Fruit fly (Drosophila melanogaster) whole organism, embryonic: ENCODE measurements around the gene CG34034.
A peak's percentile ranks its signal among the peaks of the same experiment; 100 is the strongest.

Experiments
- B-H1 ChIP-seq: fragments of 200-800 bp; sonication (Bioruptor generic); IDR thresholded peaks from 3 replicates; pipeline ENCODE4 v1.3.6; 2022; ENCODE audit warnings: missing biosample characterization, missing genetic modification characterization
- Bteb2 ChIP-seq: fragments of 200-800 bp; sonication (Bioruptor generic); optimal IDR thresholded peaks from 2 replicates; lab custom pipeline; 2016; ENCODE audit warnings: missing biosample characterization, missing genetic modification characterization
- CG11085 ChIP-seq: fragments of 200-800 bp; sonication (Bioruptor generic); IDR thresholded peaks from 2 replicates; pipeline ENCODE4 v1.3.6; 2022; ENCODE audit warnings: missing biosample characterization, missing genetic modification characterization
- CG11093 ChIP-seq: fragments of 200-800 bp; sonication (Bioruptor generic); IDR thresholded peaks from 3 replicates; pipeline ENCODE4 v1.3.6; 2022; ENCODE audit warnings: missing biosample characterization, missing genetic modification characterization
- CG11456 ChIP-seq: fragments of 200-800 bp; sonication (Bioruptor generic); IDR thresholded peaks from 3 replicates; pipeline ENCODE4 v1.3.6; 2022; ENCODE audit warnings: missing biosample characterization, missing genetic modification characterization
- CG15073 ChIP-seq: fragments of 200-800 bp; sonication (Bioruptor generic); optimal IDR thresholded peaks from 2 replicates; lab custom pipeline; 2016; ENCODE audit warnings: missing biosample characterization, missing genetic modification characterization
- CG15514 ChIP-seq: fragments of 200-800 bp; sonication (Bioruptor generic); optimal IDR thresholded peaks from 3 replicates; lab custom pipeline; 2017; ENCODE audit warnings: missing biosample characterization, missing genetic modification characterization, mild to moderate bottlenecking, moderate library complexity, missing genetic modification reagents
- CG17186 ChIP-seq: fragments of 200-800 bp; sonication (Bioruptor generic); optimal IDR thresholded peaks from 3 replicates; lab custom pipeline; 2017; ENCODE audit warnings: missing biosample characterization, missing genetic modification reagents, missing genetic modification characterization
- CG2712 ChIP-seq: fragments of 200-800 bp; optimal IDR thresholded peaks from 3 replicates; lab custom pipeline; 2019; ENCODE audit warnings: missing biosample characterization, mild to moderate bottlenecking, missing genetic modification characterization, moderate library complexity
- CG30431 ChIP-seq: fragments of 200-800 bp; sonication (Bioruptor generic); optimal IDR thresholded peaks from 2 replicates; lab custom pipeline; 2017; ENCODE audit warnings: missing biosample characterization, missing genetic modification characterization
- CG32767 ChIP-seq: fragments of 200-800 bp; sonication (Bioruptor generic); IDR thresholded peaks from 2 replicates; pipeline ENCODE4 v1.3.6; 2022; ENCODE audit warnings: missing biosample characterization, missing genetic modification characterization
- CG34422 ChIP-seq: fragments of 200-800 bp; sonication (Bioruptor generic); IDR thresholded peaks from 3 replicates; pipeline ENCODE4 v1.3.6; 2022; ENCODE audit warnings: missing biosample characterization, missing genetic modification characterization
- CG4282 ChIP-seq: fragments of 200-800 bp; sonication (Bioruptor generic); optimal IDR thresholded peaks from 2 replicates; lab custom pipeline; 2016; ENCODE audit warnings: missing biosample characterization, missing genetic modification characterization
- CG6272 ChIP-seq: fragments of 200-800 bp; sonication (Bioruptor generic); IDR thresholded peaks from 2 replicates; pipeline ENCODE4 v1.3.6; 2022; ENCODE audit warnings: missing biosample characterization, missing genetic modification characterization
- CG6765 ChIP-seq: fragments of 200-800 bp; sonication (Bioruptor generic); optimal IDR thresholded peaks from 3 replicates; lab custom pipeline; 2017; ENCODE audit warnings: missing biosample characterization, mild to moderate bottlenecking, missing genetic modification characterization
- CTCF ChIP-seq: fragments of 200-800 bp; sonication (Bioruptor generic); optimal IDR thresholded peaks from 2 replicates; lab custom pipeline; 2017; ENCODE audit warnings: missing biosample characterization, mild to moderate bottlenecking, missing genetic modification characterization, moderate library complexity
- Ets97D ChIP-seq: fragments of 200-800 bp; sonication (Bioruptor generic); optimal IDR thresholded peaks from 3 replicates; lab custom pipeline; 2016; ENCODE audit warnings: missing biosample characterization, missing genetic modification characterization
- Fer2 ChIP-seq: fragments of 200-800 bp; sonication (Bioruptor generic); optimal IDR thresholded peaks from 2 replicates; lab custom pipeline; 2018; ENCODE audit warnings: missing biosample characterization, mild to moderate bottlenecking, missing genetic modification characterization, moderate library complexity
- GATAe ChIP-seq: fragments of 200-800 bp; sonication (Bioruptor generic); conservative IDR thresholded peaks from 2 replicates; pipeline ENCODE4 v1.3.6; 2022; ENCODE audit warnings: missing biosample characterization, missing genetic modification characterization
- HmgD ChIP-seq: fragments of 200-800 bp; sonication (Bioruptor generic); optimal IDR thresholded peaks from 3 replicates; lab custom pipeline; 2016; ENCODE audit warnings: missing biosample characterization, missing genetic modification characterization
- Hsf ChIP-seq: fragments of 200-800 bp; sonication (Bioruptor generic); optimal IDR thresholded peaks from 3 replicates; lab custom pipeline; 2016; ENCODE audit warnings: missing biosample characterization, missing genetic modification characterization
- Neu2 ChIP-seq: fragments of 200-800 bp; sonication (Bioruptor generic); optimal IDR thresholded peaks from 3 replicates; lab custom pipeline; 2016; ENCODE audit warnings: missing biosample characterization, missing genetic modification characterization, borderline replicate concordance
- Rx ChIP-seq: fragments of 200-800 bp; sonication (Bioruptor generic); IDR thresholded peaks from 2 replicates; pipeline ENCODE4 v1.3.6; 2022; ENCODE audit warnings: missing biosample characterization, missing genetic modification characterization
- Side ChIP-seq: fragments of 200-800 bp; sonication (Bioruptor generic); optimal IDR thresholded peaks from 2 replicates; lab custom pipeline; 2016; ENCODE audit warnings: missing biosample characterization, missing genetic modification characterization
- Sox102F ChIP-seq: fragments of 200-800 bp; sonication (Bioruptor generic); optimal IDR thresholded peaks from 2 replicates; lab custom pipeline; 2018; ENCODE audit warnings: missing biosample characterization, mild to moderate bottlenecking, missing genetic modification characterization, moderate library complexity
- Sry-δ ChIP-seq: fragments of 200-800 bp; sonication (Bioruptor generic); optimal IDR thresholded peaks from 2 replicates; lab custom pipeline; 2016; ENCODE audit warnings: missing biosample characterization, missing genetic modification characterization
- YL-1 ChIP-seq: fragments of 200-800 bp; sonication (Bioruptor generic); optimal IDR thresholded peaks from 3 replicates; lab custom pipeline; 2017; ENCODE audit warnings: missing biosample characterization, mild to moderate bottlenecking, missing genetic modification characterization
- al ChIP-seq: fragments of 200-800 bp; sonication (Bioruptor generic); IDR thresholded peaks from 2 replicates; pipeline ENCODE4 v1.3.6; 2022; ENCODE audit warnings: missing biosample characterization, missing genetic modification characterization
- crp ChIP-seq, 2 experiments: fragments of 200-800 bp; sonication (Bioruptor generic); optimal IDR thresholded peaks; 2 replicates in 1 of 2; 3 replicates in 1 of 2; lab custom pipeline; 2017; ENCODE audit warnings: missing biosample characterization in 2 of 2, missing genetic modification characterization in 2 of 2, mild to moderate bottlenecking in 1 of 2, moderate library complexity in 1 of 2
- emc ChIP-seq: fragments of 200-800 bp; sonication (Bioruptor generic); optimal IDR thresholded peaks from 2 replicates; lab custom pipeline; 2016; ENCODE audit warnings: missing biosample characterization, missing genetic modification characterization
- ewg ChIP-seq: fragments of 200-800 bp; sonication (Bioruptor generic); optimal IDR thresholded peaks from 3 replicates; lab custom pipeline; 2017; ENCODE audit warnings: mild to moderate bottlenecking, missing biosample characterization, missing genetic modification reagents, missing genetic modification characterization
- fd96Cb ChIP-seq: fragments of 200-800 bp; sonication (Bioruptor generic); optimal IDR thresholded peaks from 2 replicates; lab custom pipeline; 2018; ENCODE audit warnings: missing biosample characterization, mild to moderate bottlenecking, missing genetic modification characterization, moderate library complexity
- gce ChIP-seq: fragments of 200-800 bp; sonication (Bioruptor generic); IDR thresholded peaks from 3 replicates; pipeline ENCODE4 v1.3.6; 2022; ENCODE audit warnings: missing biosample characterization, missing genetic modification characterization
- gcm ChIP-seq: fragments of 200-800 bp; sonication (Bioruptor generic); optimal IDR thresholded peaks from 2 replicates; lab custom pipeline; 2019; ENCODE audit warnings: missing biosample characterization, mild to moderate bottlenecking, missing genetic modification characterization, moderate library complexity
- grau ChIP-seq: fragments of 200-800 bp; optimal IDR thresholded peaks from 3 replicates; lab custom pipeline; 2019; ENCODE audit warnings: missing biosample characterization, mild to moderate bottlenecking, missing genetic modification characterization, moderate library complexity
- jumu ChIP-seq: fragments of 200-800 bp; sonication (Bioruptor generic); optimal IDR thresholded peaks from 3 replicates; lab custom pipeline; 2016; ENCODE audit warnings: missing biosample characterization, missing genetic modification characterization
- kah ChIP-seq: fragments of 200-800 bp; sonication (Bioruptor generic); optimal IDR thresholded peaks from 2 replicates; lab custom pipeline; 2018; ENCODE audit warnings: missing biosample characterization, mild to moderate bottlenecking, missing genetic modification characterization
- lmd ChIP-seq: fragments of 200-800 bp; sonication (Bioruptor generic); IDR thresholded peaks from 2 replicates; pipeline ENCODE4 v1.3.6; 2022; ENCODE audit warnings: missing biosample characterization, missing genetic modification characterization
- nerfin-2 ChIP-seq: fragments of 200-800 bp; sonication (Bioruptor generic); IDR thresholded peaks from 2 replicates; pipeline ENCODE4 v1.3.6; 2022; ENCODE audit warnings: missing biosample characterization, missing genetic modification characterization; ENCODE audit not compliant: partially characterized antibody
- scrt ChIP-seq: fragments of 200-800 bp; sonication (Bioruptor generic); optimal IDR thresholded peaks from 2 replicates; lab custom pipeline; 2018; ENCODE audit warnings: missing biosample characterization, mild to moderate bottlenecking, missing genetic modification characterization, moderate library complexity
- stwl ChIP-seq: fragments of 200-800 bp; sonication (Bioruptor generic); optimal IDR thresholded peaks from 3 replicates; lab custom pipeline; 2018; ENCODE audit warnings: missing biosample characterization, mild to moderate bottlenecking, missing genetic modification characterization, moderate library complexity
- trem ChIP-seq: fragments of 200-800 bp; optimal IDR thresholded peaks from 3 replicates; lab custom pipeline; 2019; ENCODE audit warnings: missing biosample characterization, mild to moderate bottlenecking, missing genetic modification characterization, moderate library complexity
- usp ChIP-seq: fragments of >200 bp; optimal IDR thresholded peaks from 2 replicates; lab custom pipeline; 2017; ENCODE audit warnings: missing biosample characterization, missing genetic modification characterization

Gene CG34034

DNA sequence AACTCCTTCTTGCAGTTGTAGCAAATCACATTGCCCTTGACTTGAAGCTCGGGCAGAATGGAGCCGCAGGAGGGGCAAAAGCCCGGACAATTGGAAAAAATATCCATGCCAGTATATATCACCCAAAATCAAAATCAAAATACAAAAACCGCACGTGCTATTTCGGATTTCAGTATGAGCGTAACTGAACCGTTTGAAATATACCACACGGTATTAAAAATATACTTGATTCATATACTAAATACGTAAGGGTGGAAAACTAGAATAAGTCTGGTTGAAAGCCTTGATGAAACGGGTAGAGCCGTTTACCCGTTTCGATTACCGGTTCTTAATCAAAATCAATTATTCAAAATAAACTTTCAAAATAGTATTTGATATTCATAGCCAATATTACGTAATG is 38.8 kb upstream of the CG34034 start, which contains the start of gene Polr1H (continued):
- peak; percentile 66 for TF ChIP-seq stwl (tag; lab: Kevin White, UChicago)
- no peak for TF ChIP-seq CG4282
- no peak for TF ChIP-seq CG11456 (GFP tag; lab: Robert Waterston, UW)
- TF ChIP-seq CG6765 (GFP tag; lab: Kevin White, UChicago), result no peak
- no peak for TF ChIP-seq Fer2 (tag; lab: Kevin White, UChicago)
- TF ChIP-seq Side (GFP tag; lab: Kevin White, UChicago), result no peak
- peak; percentile 91 for TF ChIP-seq CG15514 (GFP tag; lab: Kevin White, UChicago)
- peak; percentile 22 for TF ChIP-seq Sry-δ (GFP tag; lab: Kevin White, UChicago)
- no peak for TF ChIP-seq CG30431
- no peak for TF ChIP-seq usp (GFP tag; lab: Kevin White, UChicago)
- TF ChIP-seq Rx (GFP tag; lab: Robert Waterston, UW), result no peak
- no peak for TF ChIP-seq emc (GFP tag; lab: Kevin White, UChicago)
- TF ChIP-seq grau, result no peak
- no peak for TF ChIP-seq Neu2 (GFP tag; lab: Kevin White, UChicago)
- TF ChIP-seq jumu (GFP tag; lab: Kevin White, UChicago), result no peak
- TF ChIP-seq CG2712, result no peak
- TF ChIP-seq Hsf (GFP tag; lab: Kevin White, UChicago), result no peak
- no peak for TF ChIP-seq B-H1 (GFP tag; lab: Robert Waterston, UW)
- TF ChIP-seq HmgD (GFP tag; lab: Kevin White, UChicago), result no peak
- TF ChIP-seq lmd, result no peak
- no peak for TF ChIP-seq CG11085
- no peak for TF ChIP-seq CG6272 (GFP tag; lab: Robert Waterston, UW)
- no peak for TF ChIP-seq CG15073 (GFP tag; lab: Kevin White, UChicago)
- no peak for TF ChIP-seq nerfin-2
- no peak for TF ChIP-seq al (GFP tag; lab: Robert Waterston, UW)
- no peak for TF ChIP-seq gcm (GFP tag; lab: Kevin White, UChicago)
- peak; percentile 72 for TF ChIP-seq Ets97D (GFP tag; lab: Kevin White, UChicago)
- TF ChIP-seq Sox102F, result no peak
- peak; percentile 69 for TF ChIP-seq trem (tag; lab: Kevin White, UChicago)
- TF ChIP-seq CG17186 (GFP tag; lab: Kevin White, UChicago), result no peak
- no peak for TF ChIP-seq CG11093
- no peak for TF ChIP-seq Bteb2

DNA sequence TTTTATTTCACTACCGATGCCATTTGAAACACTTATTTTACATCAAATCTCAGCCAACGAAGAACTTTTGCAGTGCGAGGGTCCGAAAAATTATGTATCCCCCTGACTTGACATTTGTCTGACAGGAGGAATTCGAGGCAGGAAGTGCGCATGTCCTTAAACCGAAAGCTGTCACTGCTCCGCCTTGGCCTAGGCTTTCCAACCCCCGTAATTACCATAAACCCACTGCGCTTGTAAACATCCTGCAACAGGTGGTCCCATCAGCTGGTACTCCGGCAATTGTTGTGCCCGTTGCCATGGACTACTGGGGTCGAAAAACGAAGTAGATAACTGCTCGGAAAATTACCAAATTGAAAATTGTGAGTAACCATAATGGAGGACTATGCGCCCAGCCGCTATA is 36.9 kb upstream of the CG34034 start, which contains the start of the genes GABA-B-R2 and CG6800:
TSS of gene GABA-B-R2 (minus strand) at position 75 of the 400 bp plus-strand sequence.
TSS of gene CG6800 (plus strand) at position 373 of the 400 bp plus-strand sequence.
- TF ChIP-seq YL-1 (peak; percentile 9), CTCF (GFP tag; lab: Kevin White, UChicago) (no peak), CG32767 (GFP tag; lab: Robert Waterston, UW) (no peak), fd96Cb (no peak), ewg (peak; percentile 97), crp (GFP tag; optimal IDR thresholded peaks at IDR 0.05; lab: Kevin White, UChicago) (peak in 1 of 2 experiments; percentile 56), gce (no peak), scrt (GFP tag; lab: Kevin White, UChicago) (peak; percentile 96), CG34422 (GFP tag; lab: Robert Waterston, UW) (peak; percentile 66; the same call in 1 of the 3 replicates), GATAe (GFP tag; lab: Robert Waterston, UW) (no peak), kah (GFP tag; lab: Kevin White, UChicago) (peak; percentile 64)
- TF ChIP-seq, all 482 proteins: peak for 6
